Worm (Caenorhabditis elegans) whole organism, mixed stage, embryonic: ENCODE results near the gene F40F8.1.

Source experiments
- M03D4.4 ChIP-seq: sonication (generic microtip); optimal IDR thresholded peaks from 2 replicates; lab custom pipeline; 2017; ENCODE audit warnings: mild to moderate bottlenecking, missing genetic modification characterization, missing compliant biosample characterization
- bed-3 ChIP-seq: fragments of 200-800 bp; sonication (Bioruptor generic); optimal IDR thresholded peaks from 3 replicates; lab custom pipeline; 2018; ENCODE audit warnings: mild to moderate bottlenecking, missing genetic modification characterization, moderate library complexity, missing compliant biosample characterization
- blmp-1 ChIP-seq: fragments of 150-350 bp; optimal IDR thresholded peaks from 2 replicates; lab custom pipeline; 2014; ENCODE audit warnings: missing biosample characterization, missing genetic modification characterization
- ceh-39 ChIP-seq: fragments of 150-350 bp; optimal IDR thresholded peaks from 2 replicates; lab custom pipeline; 2014; ENCODE audit warnings: missing biosample characterization, missing genetic modification characterization
- ceh-43 ChIP-seq: fragments of 200-800 bp; sonication (Bioruptor generic); optimal IDR thresholded peaks from 2 replicates; lab custom pipeline; 2018; ENCODE audit warnings: mild to moderate bottlenecking, missing genetic modification characterization, moderate library complexity, missing compliant biosample characterization
- ceh-83 ChIP-seq: fragments of 200-800 bp; sonication (Bioruptor generic); optimal IDR thresholded peaks from 2 replicates; lab custom pipeline; 2018; ENCODE audit warnings: mild to moderate bottlenecking, missing genetic modification characterization, missing compliant biosample characterization
- ces-1 ChIP-seq: fragments of 150-350 bp; optimal IDR thresholded peaks from 2 replicates; lab custom pipeline; 2014; ENCODE audit warnings: missing biosample characterization, missing genetic modification reagents, missing genetic modification characterization
- cnd-1 ChIP-seq: fragments of 200-800 bp; sonication (Bioruptor generic); optimal IDR thresholded peaks from 2 replicates; lab custom pipeline; 2018; ENCODE audit warnings: mild to moderate bottlenecking, missing genetic modification characterization, missing compliant biosample characterization
- drap-1 ChIP-seq: fragments of 200-800 bp; sonication (Bioruptor generic); optimal IDR thresholded peaks from 3 replicates; lab custom pipeline; 2018; ENCODE audit warnings: mild to moderate bottlenecking, missing genetic modification characterization, missing compliant biosample characterization
- elt-1 ChIP-seq: sonication (generic microtip); optimal IDR thresholded peaks from 2 replicates; lab custom pipeline; 2017; ENCODE audit warnings: missing genetic modification characterization, mild to moderate bottlenecking, missing compliant biosample characterization, antibody characterized with exemption, moderate library complexity, borderline replicate concordance; ENCODE audit not compliant: insufficient read depth
- elt-3 ChIP-seq: fragments of 150-350 bp; optimal IDR thresholded peaks from 2 replicates; lab custom pipeline; 2014; ENCODE audit warnings: missing biosample characterization, missing genetic modification characterization
- flh-1 ChIP-seq: fragments of 200-800 bp; sonication (Bioruptor generic); optimal IDR thresholded peaks from 2 replicates; lab custom pipeline; 2018; ENCODE audit warnings: mild to moderate bottlenecking, missing genetic modification characterization, moderate library complexity, missing compliant biosample characterization
- ham-2 ChIP-seq: fragments of 200-800 bp; sonication (Bioruptor generic); optimal IDR thresholded peaks from 2 replicates; lab custom pipeline; 2018; ENCODE audit warnings: mild to moderate bottlenecking, missing genetic modification characterization, missing compliant biosample characterization
- hlh-1 ChIP-seq: fragments of 150-350 bp; optimal IDR thresholded peaks from 2 replicates; lab custom pipeline; 2014; ENCODE audit warnings: missing biosample characterization, missing genetic modification reagents, missing genetic modification characterization
- lin-13 ChIP-seq: fragments of 150-350 bp; optimal IDR thresholded peaks from 2 replicates; lab custom pipeline; 2014; ENCODE audit warnings: missing biosample characterization, missing genetic modification characterization
- lin-32 ChIP-seq: fragments of 200-800 bp; sonication (Bioruptor generic); optimal IDR thresholded peaks from 2 replicates; lab custom pipeline; 2018; ENCODE audit warnings: mild to moderate bottlenecking, missing genetic modification characterization, missing compliant biosample characterization
- lsy-2 ChIP-seq: fragments of 150-350 bp; optimal IDR thresholded peaks from 2 replicates; lab custom pipeline; 2014; ENCODE audit warnings: missing biosample characterization, missing genetic modification characterization
- mab-5 ChIP-seq: fragments of 150-350 bp; optimal IDR thresholded peaks from 2 replicates; lab custom pipeline; 2014; ENCODE audit warnings: missing biosample characterization, missing genetic modification characterization
- mep-1 ChIP-seq: fragments of 150-350 bp; optimal IDR thresholded peaks from 2 replicates; lab custom pipeline; 2017; ENCODE audit warnings: missing biosample characterization, missing genetic modification reagents, missing genetic modification characterization, inconsistent platforms
- nhr-12 ChIP-seq: fragments of 150-350 bp; optimal IDR thresholded peaks from 2 replicates; lab custom pipeline; 2014; ENCODE audit warnings: missing biosample characterization, missing genetic modification characterization
- nhr-237 ChIP-seq: fragments of 150-350 bp; optimal IDR thresholded peaks from 2 replicates; lab custom pipeline; 2014; ENCODE audit warnings: missing biosample characterization, missing genetic modification characterization
- nhr-28 ChIP-seq: fragments of 150-350 bp; optimal IDR thresholded peaks from 2 replicates; lab custom pipeline; 2014; ENCODE audit warnings: missing biosample characterization, missing genetic modification characterization
- nhr-76 ChIP-seq: sonication (generic microtip); optimal IDR thresholded peaks from 2 replicates; lab custom pipeline; 2017; ENCODE audit warnings: missing biosample characterization, missing genetic modification characterization
- pha-4 ChIP-seq: fragments of 150-350 bp; optimal IDR thresholded peaks from 2 replicates; lab custom pipeline; 2018; ENCODE audit warnings: missing biosample characterization, missing genetic modification reagents, missing genetic modification characterization
- sem-2 ChIP-seq: fragments of 200-800 bp; sonication (Bioruptor generic); optimal IDR thresholded peaks from 2 replicates; lab custom pipeline; 2018; ENCODE audit warnings: mild to moderate bottlenecking, missing genetic modification characterization, missing compliant biosample characterization
- snpc-4 ChIP-seq: fragments of 150-350 bp; optimal IDR thresholded peaks from 2 replicates; lab custom pipeline; 2014; ENCODE audit warnings: missing biosample characterization, missing genetic modification characterization
- sptf-1 ChIP-seq: sonication (generic microtip); optimal IDR thresholded peaks from 2 replicates; lab custom pipeline; 2017; ENCODE audit warnings: mild to moderate bottlenecking, missing genetic modification characterization, moderate library complexity, missing compliant biosample characterization
- tbx-8 ChIP-seq: fragments of 200-800 bp; sonication (Bioruptor generic); optimal IDR thresholded peaks from 2 replicates; lab custom pipeline; 2018; ENCODE audit warnings: mild to moderate bottlenecking, missing genetic modification characterization, moderate library complexity, missing compliant biosample characterization
- unc-120 ChIP-seq: sonication (generic microtip); optimal IDR thresholded peaks from 2 replicates; lab custom pipeline; 2017; ENCODE audit warnings: missing genetic modification characterization, missing compliant biosample characterization; ENCODE audit not compliant: poor library complexity, severe bottlenecking
- unc-39 ChIP-seq: fragments of 150-350 bp; optimal IDR thresholded peaks from 2 replicates; lab custom pipeline; 2014; ENCODE audit warnings: missing biosample characterization, missing genetic modification characterization
- unc-62 ChIP-seq: fragments of 150-350 bp; optimal IDR thresholded peaks from 2 replicates; lab custom pipeline; 2014; ENCODE audit warnings: missing biosample characterization, missing genetic modification reagents, missing genetic modification characterization
- zip-8 ChIP-seq: fragments of 150-350 bp; optimal IDR thresholded peaks from 2 replicates; lab custom pipeline; 2014; ENCODE audit warnings: missing biosample characterization, missing genetic modification characterization

The F40F8.1 gene

DNA sequence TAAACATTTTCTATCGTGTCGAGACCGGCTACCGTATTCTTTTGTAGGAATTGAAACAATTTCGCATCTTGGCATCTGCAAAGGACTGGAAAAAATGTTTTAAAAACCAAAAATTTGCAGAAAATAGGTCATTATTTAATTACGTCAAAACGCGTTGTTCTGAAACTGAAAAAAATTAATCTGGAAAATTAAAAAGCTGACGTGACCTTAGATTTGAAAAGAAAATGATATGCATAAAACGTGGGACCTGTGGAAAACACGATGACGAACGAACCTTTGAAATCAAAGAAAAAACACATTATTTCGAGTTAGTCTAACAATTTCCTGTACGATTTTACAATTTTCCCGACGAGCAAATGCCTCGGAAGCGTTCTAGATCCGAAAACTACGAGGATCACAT, 23.3 kb upstream of the F40F8.1 start, which contains the start of gene C09H10.9:
TSS of gene C09H10.9 (plus strand) at position 301 of the 400 bp plus-strand sequence.
- TF ChIP-seq nhr-76, result no peak
- no peak for TF ChIP-seq hlh-1 (tag; lab: Kevin White, UChicago)

DNA sequence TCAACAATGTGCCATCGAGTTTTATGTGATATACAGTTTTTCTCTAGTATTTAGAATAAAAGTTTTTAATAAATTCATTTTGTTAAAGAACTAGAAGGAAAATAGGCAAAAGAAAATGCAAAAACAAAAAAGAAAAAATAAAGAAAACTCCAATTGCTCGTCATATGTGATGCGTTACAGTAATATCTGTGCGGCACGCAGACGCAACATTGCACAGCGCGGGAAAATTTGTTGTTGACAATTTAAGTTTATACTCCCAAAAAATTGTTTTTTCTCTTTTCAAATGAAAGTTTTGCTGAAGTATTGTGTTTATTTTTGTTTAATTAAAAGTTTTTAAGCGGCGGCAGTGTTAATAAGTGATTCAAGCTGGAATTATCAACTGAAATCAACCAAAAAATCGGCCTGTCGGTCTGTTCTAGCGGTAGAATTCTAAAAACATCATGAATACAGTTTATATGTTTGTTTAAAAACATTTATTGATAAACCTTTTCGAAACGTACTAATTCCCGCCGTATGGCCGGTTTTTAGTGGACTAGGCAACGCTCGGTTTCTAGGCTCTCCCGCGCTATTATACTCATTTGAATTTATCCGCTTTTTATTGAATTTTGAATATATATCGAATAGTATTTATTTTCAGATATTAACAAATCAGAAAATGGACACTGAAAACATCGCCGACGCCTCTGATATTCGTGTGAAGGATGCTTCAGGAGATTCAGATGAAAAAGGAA, 21.3 kb upstream of the F40F8.1 start, which contains the start of gene nasp-1:
TSS of gene nasp-1 (plus strand) at position 632 of the 731 bp plus-strand sequence.
- TF ChIP-seq ces-1, result no peak
- TF ChIP-seq unc-62 (GFP tag; lab: Kevin White, UChicago), result no peak
- peak; percentile 90 for TF ChIP-seq lsy-2 (tag; lab: Kevin White, UChicago)
- no peak for TF ChIP-seq bed-3 (GFP tag; lab: Kevin White, UChicago)
- TF ChIP-seq blmp-1 (tag; lab: Kevin White, UChicago), result no peak
- TF ChIP-seq elt-1 (tag; lab: Kevin White, UChicago), result no peak
- no peak for TF ChIP-seq ceh-83 (GFP tag; lab: Kevin White, UChicago)
- peak; percentile 12 for TF ChIP-seq lin-13 (tag; lab: Kevin White, UChicago)
- no peak for TF ChIP-seq nhr-28 (tag; lab: Kevin White, UChicago)
- TF ChIP-seq nhr-237, result no peak

DNA sequence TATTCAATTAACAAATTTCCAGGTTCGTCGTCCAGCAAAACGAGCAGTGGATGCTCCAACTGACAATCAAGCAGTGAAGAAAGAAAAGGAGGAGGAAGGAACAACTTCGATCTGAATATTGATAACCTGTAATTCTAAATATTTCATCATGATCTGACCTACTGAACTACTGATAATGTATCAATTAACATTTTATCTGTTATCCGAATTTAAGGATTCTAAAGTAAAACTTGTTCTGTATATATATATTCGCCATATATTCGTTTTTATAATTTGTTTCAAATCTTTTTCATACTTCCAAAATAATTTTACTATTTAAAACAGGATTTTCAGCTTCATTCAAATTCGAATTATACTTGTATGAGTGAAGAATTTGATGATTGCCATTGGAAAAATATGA, 19.6 kb upstream of the F40F8.1 start, which contains the start of gene apc-17:
TSS of gene apc-17 (plus strand) at position 301 of the 400 bp plus-strand sequence.
- no peak for TF ChIP-seq lsy-2 (tag; lab: Kevin White, UChicago)
- no peak for TF ChIP-seq unc-120
- TF ChIP-seq ceh-83 (GFP tag; lab: Kevin White, UChicago), result no peak
- no peak for TF ChIP-seq lin-13 (tag; lab: Kevin White, UChicago)
- no peak for TF ChIP-seq bed-3 (GFP tag; lab: Kevin White, UChicago)
- TF ChIP-seq M03D4.4 (tag; lab: Kevin White, UChicago), result no peak
- no peak for TF ChIP-seq snpc-4
- no peak for TF ChIP-seq drap-1 (GFP tag; lab: Kevin White, UChicago)
- TF ChIP-seq nhr-237, result no peak
- no peak for TF ChIP-seq sem-2
- no peak for TF ChIP-seq elt-3
- TF ChIP-seq zip-8 (tag; lab: Kevin White, UChicago), result no peak
- TF ChIP-seq blmp-1 (tag; lab: Kevin White, UChicago), result no peak

DNA sequence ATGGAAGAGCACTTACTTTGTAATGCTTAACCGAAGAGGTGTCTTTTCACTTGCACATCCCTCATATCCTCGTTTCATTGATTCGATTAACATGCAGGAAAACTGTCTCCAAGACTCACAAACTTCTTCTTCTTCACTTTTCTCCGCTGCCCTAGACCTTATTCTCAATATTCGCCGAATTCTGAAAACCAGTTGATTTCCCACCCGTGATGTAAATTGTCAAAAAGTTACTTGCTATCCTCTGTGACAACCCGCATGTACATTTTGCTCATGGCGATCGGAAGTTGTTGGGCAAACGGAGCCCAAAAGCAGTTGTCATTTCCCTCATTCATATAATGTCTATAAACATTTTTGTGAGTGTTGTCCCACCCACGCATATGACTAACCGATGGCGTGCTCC, 17.0 kb upstream of the F40F8.1 start:
- TF ChIP-seq unc-39, result no peak
- TF ChIP-seq cnd-1 (tag; lab: Kevin White, UChicago), result no peak
- TF ChIP-seq sem-2, result no peak
- TF ChIP-seq unc-120, result no peak
- TF ChIP-seq nhr-28 (tag; lab: Kevin White, UChicago), result no peak
- TF ChIP-seq ceh-39 (tag; lab: Kevin White, UChicago), result no peak
- no peak for TF ChIP-seq tbx-8 (GFP tag; lab: Kevin White, UChicago)
- TF ChIP-seq elt-3, result no peak
- no peak for TF ChIP-seq ceh-83 (GFP tag; lab: Kevin White, UChicago)
- TF ChIP-seq mep-1 (tag; lab: Kevin White, UChicago), result no peak
- TF ChIP-seq snpc-4, result no peak
- no peak for TF ChIP-seq nhr-12 (tag; lab: Kevin White, UChicago)
- TF ChIP-seq lin-32 (GFP tag; lab: Kevin White, UChicago), result no peak
- no peak for TF ChIP-seq zip-8 (tag; lab: Kevin White, UChicago)
- TF ChIP-seq ceh-43 (GFP tag; lab: Kevin White, UChicago), result no peak
- no peak for TF ChIP-seq hlh-1 (tag; lab: Kevin White, UChicago)
- TF ChIP-seq pha-4, result no peak
- TF ChIP-seq mab-5, result no peak
- TF ChIP-seq, all 35 proteins: peak for 0

- TF ChIP-seq cnd-1 (tag; lab: Kevin White, UChicago) (no peak), elt-1 (tag; lab: Kevin White, UChicago) (no peak), bed-3 (GFP tag; lab: Kevin White, UChicago) (no peak), flh-1 (GFP tag; lab: Kevin White, UChicago) (no peak), nhr-237 (no peak), ham-2 (GFP tag; lab: Kevin White, UChicago) (no peak), ceh-83 (GFP tag; lab: Kevin White, UChicago) (no peak), sptf-1 (tag; lab: Kevin White, UChicago) (no peak), nhr-12 (tag; lab: Kevin White, UChicago) (no peak), ceh-43 (GFP tag; lab: Kevin White, UChicago) (no peak), tbx-8 (GFP tag; lab: Kevin White, UChicago) (no peak), snpc-4 (no peak), lsy-2 (tag; lab: Kevin White, UChicago) (no peak), lin-32 (GFP tag; lab: Kevin White, UChicago) (no peak), drap-1 (GFP tag; lab: Kevin White, UChicago) (no peak), ceh-39 (tag; lab: Kevin White, UChicago) (no peak)
These were observed 16.4 kb upstream of the F40F8.1 start, which contains the start of gene glb-4 for ce11 chrII:11111107-11111506. Gene glb-4, minus strand, starts transcription at chrII:11111207.
